Worm (Caenorhabditis elegans) whole organism, early embryonic: ENCODE results near the gene R07E3.7.

Experiments
- B0310.2 ChIP-seq: sonication (generic microtip); optimal IDR thresholded peaks from 2 replicates; lab custom pipeline; 2016; ENCODE audit warnings: mild to moderate bottlenecking, missing genetic modification characterization, missing compliant biosample characterization
- F13C5.2 ChIP-seq: sonication (generic microtip); optimal IDR thresholded peaks from 2 replicates; lab custom pipeline; 2017; ENCODE audit warnings: mild to moderate bottlenecking, missing genetic modification characterization, inconsistent platforms, missing compliant biosample characterization
- aly-1 ChIP-seq: sonication (generic microtip); optimal IDR thresholded peaks from 2 replicates; lab custom pipeline; 2016; ENCODE audit warnings: missing genetic modification characterization, missing compliant biosample characterization
- ama-1 ChIP-seq: fragments of 150-350 bp; optimal IDR thresholded peaks from 2 replicates; lab custom pipeline; 2014
- ceh-13 ChIP-seq: fragments of 200-800 bp; sonication (Bioruptor generic); optimal IDR thresholded peaks from 2 replicates; lab custom pipeline; 2018; ENCODE audit warnings: mild to moderate bottlenecking, missing genetic modification characterization, missing compliant biosample characterization
- ceh-36 ChIP-seq: sonication (generic microtip); optimal IDR thresholded peaks from 2 replicates; lab custom pipeline; 2016; ENCODE audit warnings: missing genetic modification characterization, inconsistent platforms, missing compliant biosample characterization
- ets-7 ChIP-seq: sonication (generic microtip); optimal IDR thresholded peaks from 2 replicates; lab custom pipeline; 2016; ENCODE audit warnings: missing genotype, missing genetic modification characterization, missing compliant biosample characterization
- flt-1 ChIP-seq: fragments of 200-800 bp; sonication (Bioruptor generic); IDR thresholded peaks from 2 replicates; pipeline ENCODE4 v1.3.6; 2022; ENCODE audit warnings: missing genetic modification characterization, missing compliant biosample characterization
- hmbx-1 ChIP-seq: sonication (generic microtip); optimal IDR thresholded peaks from 2 replicates; lab custom pipeline; 2016; ENCODE audit warnings: mild to moderate bottlenecking, missing genetic modification characterization, missing compliant biosample characterization
- hmg-4 ChIP-seq: fragments of 200-800 bp; sonication (Bioruptor generic); optimal IDR thresholded peaks from 2 replicates; lab custom pipeline; 2018; ENCODE audit warnings: mild to moderate bottlenecking, missing genetic modification characterization, missing compliant biosample characterization
- hnd-1 ChIP-seq: sonication (generic microtip); optimal IDR thresholded peaks from 2 replicates; lab custom pipeline; 2016; ENCODE audit warnings: missing genetic modification characterization, missing compliant biosample characterization
- pes-1 ChIP-seq: fragments of 200-800 bp; sonication (Bioruptor generic); IDR thresholded peaks from 2 replicates; pipeline ENCODE4 v1.3.6; 2022; ENCODE audit warnings: missing genetic modification reagents, missing genetic modification characterization, missing compliant biosample characterization
- scrt-1 ChIP-seq: fragments of 200-800 bp; sonication (Bioruptor generic); IDR thresholded peaks from 2 replicates; pipeline ENCODE4 v1.3.6; 2022; ENCODE audit warnings: missing genetic modification characterization, missing compliant biosample characterization
- sea-1 ChIP-seq: fragments of 200-800 bp; sonication (Bioruptor generic); conservative IDR thresholded peaks from 2 replicates; pipeline ENCODE4 v1.3.6; 2022; ENCODE audit warnings: missing genetic modification characterization, missing compliant biosample characterization
- tbx-11 ChIP-seq: fragments of 200-800 bp; sonication (Bioruptor generic); IDR thresholded peaks from 2 replicates; pipeline ENCODE4 v1.3.6; 2022; ENCODE audit warnings: missing genetic modification characterization, missing compliant biosample characterization
- tbx-37 ChIP-seq: fragments of 200-800 bp; sonication (Bioruptor generic); conservative IDR thresholded peaks from 2 replicates; pipeline ENCODE4 v1.3.6; 2022; ENCODE audit warnings: missing genetic modification reagents, missing genetic modification characterization, missing compliant biosample characterization
- tra-4 ChIP-seq: sonication (generic microtip); optimal IDR thresholded peaks from 2 replicates; lab custom pipeline; 2017; ENCODE audit warnings: missing genetic modification characterization, missing compliant biosample characterization

The R07E3.7 gene

ce11 chrX:10372556-10372955 lies 17.0 kb upstream of the R07E3.7 start, which contains the start of gene Y49A10A.2:
Gene Y49A10A.2 (minus strand): TSS chrX:10372664.
- TF ChIP-seq sea-1 (GFP tag; lab: Robert Waterston, UW) (peak; percentile 61; the same call in 1 of the 2 replicates), F13C5.2 (tag; lab: Kevin White, UChicago) (peak; percentile 13), tbx-37 (GFP tag; lab: Robert Waterston, UW) (0 out of 2 replicates have a peak, but pooled peaks have one; percentile 20), hmg-4 (peak; percentile 73), ceh-36 (tag; lab: Kevin White, UChicago) (no peak), flt-1 (GFP tag; lab: Robert Waterston, UW) (peak; percentile 17; the same call in 1 of the 2 replicates)

- TF ChIP-seq flt-1 (GFP tag; lab: Robert Waterston, UW), result no peak
- TF ChIP-seq B0310.2 (tag; lab: Kevin White, UChicago), result no peak
- TF ChIP-seq ama-1 (lab: Kevin White, UChicago), result no peak
- TF ChIP-seq scrt-1 (GFP tag; lab: Robert Waterston, UW), result no peak
- TF ChIP-seq ceh-13 (GFP tag; lab: Kevin White, UChicago), result no peak
- no peak for TF ChIP-seq hmg-4
- no peak for TF ChIP-seq sea-1 (GFP tag; lab: Robert Waterston, UW)
- no peak for TF ChIP-seq ceh-36 (tag; lab: Kevin White, UChicago)
- TF ChIP-seq tbx-37 (GFP tag; lab: Robert Waterston, UW), result no peak
- TF ChIP-seq hmbx-1 (tag; lab: Kevin White, UChicago), result no peak
- no peak for TF ChIP-seq ets-7 (tag; lab: Kevin White, UChicago)
Observed at ce11 chrX:10358083-10358482, 2.5 kb upstream of the R07E3.7 start, which contains the start of gene efhc-1. Gene efhc-1 (plus strand): TSS chrX:10358383.

DNA sequence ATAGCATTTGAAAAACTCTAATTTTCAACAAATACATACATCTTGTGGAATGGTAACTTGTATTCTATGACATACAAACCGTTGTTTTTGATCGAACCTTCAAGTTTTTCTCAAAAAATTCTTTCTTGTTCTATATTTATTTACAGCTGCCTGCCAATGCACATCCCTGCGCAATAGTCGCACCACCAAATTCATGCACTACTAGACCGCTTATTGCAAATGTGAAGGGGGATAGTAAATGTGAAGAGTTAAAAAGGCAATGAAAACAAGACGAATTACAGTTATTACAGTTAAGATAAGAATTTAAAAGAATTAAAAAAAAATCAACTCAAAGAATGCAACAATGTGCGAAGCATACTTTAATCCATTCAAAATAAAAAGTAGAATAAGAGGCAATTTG lies 1.7 kb downstream of the R07E3.7 start:
- no peak for TF ChIP-seq flt-1 (GFP tag; lab: Robert Waterston, UW)
- TF ChIP-seq pes-1 (GFP tag; lab: Robert Waterston, UW), result no peak
- TF ChIP-seq tbx-11, result no peak
- no peak for TF ChIP-seq tbx-37 (GFP tag; lab: Robert Waterston, UW)
- no peak for TF ChIP-seq hmbx-1 (tag; lab: Kevin White, UChicago)
- no peak for TF ChIP-seq aly-1 (tag; lab: Kevin White, UChicago)
- TF ChIP-seq ceh-36 (tag; lab: Kevin White, UChicago), result no peak
- no peak for TF ChIP-seq F13C5.2 (tag; lab: Kevin White, UChicago)
- TF ChIP-seq tra-4 (tag; lab: Kevin White, UChicago), result no peak
- TF ChIP-seq ets-7 (tag; lab: Kevin White, UChicago), result no peak
- TF ChIP-seq ama-1 (lab: Kevin White, UChicago), result no peak

ce11 chrX:10350151-10350550 lies 5.4 kb downstream of the R07E3.7 start:
- TF ChIP-seq pes-1 (GFP tag; lab: Robert Waterston, UW) (no peak), ama-1 (lab: Kevin White, UChicago) (no peak), ceh-36 (tag; lab: Kevin White, UChicago) (no peak), flt-1 (GFP tag; lab: Robert Waterston, UW) (no peak)

DNA sequence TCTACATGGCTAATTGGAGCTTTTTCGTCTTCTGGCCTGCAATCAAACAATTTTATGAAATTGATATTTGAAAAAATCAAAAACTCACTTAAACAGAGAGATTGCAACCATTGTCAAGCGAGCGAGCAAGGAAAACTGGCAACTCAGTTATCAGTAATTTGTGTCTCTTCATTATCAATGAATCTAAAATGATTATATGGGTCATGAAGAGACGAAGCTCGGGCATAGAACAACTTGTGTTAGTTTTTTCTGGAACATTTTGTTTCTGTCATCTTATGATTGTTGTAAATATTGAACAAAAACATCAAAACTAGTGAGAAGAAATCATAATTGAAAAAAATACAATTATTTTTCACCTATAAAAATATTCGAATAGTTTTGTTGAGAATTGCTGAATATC lies 14.6 kb downstream of the R07E3.7 start, which contains the start of gene R07E3.1:
R07E3.1 (minus strand) TSS at position 176 of the 400 bp plus-strand sequence.
- TF ChIP-seq ets-7 (tag; lab: Kevin White, UChicago) (no peak), scrt-1 (GFP tag; lab: Robert Waterston, UW) (no peak), sea-1 (GFP tag; lab: Robert Waterston, UW) (no peak), pes-1 (GFP tag; lab: Robert Waterston, UW) (no peak)

DNA sequence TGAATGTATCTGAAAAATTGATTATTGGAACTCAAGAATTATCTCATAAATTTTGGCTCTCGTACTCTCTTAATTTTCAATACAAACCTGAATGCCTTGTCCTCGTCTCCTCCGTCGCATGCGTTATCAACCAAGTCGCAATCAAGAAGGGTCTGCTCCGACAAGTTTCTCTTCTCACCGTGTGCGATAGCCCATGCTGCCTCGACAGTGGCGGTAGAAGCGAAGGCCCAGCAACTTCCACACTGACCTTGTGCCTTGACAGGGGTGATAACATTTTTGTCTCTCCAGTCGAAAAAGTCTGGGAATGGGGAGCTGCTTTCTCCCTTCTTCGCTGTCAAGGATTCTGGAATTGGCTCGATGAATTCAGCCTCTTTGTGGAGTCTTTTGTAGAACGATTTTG lies 15.5 kb downstream of the R07E3.7 start:
- no peak for TF ChIP-seq aly-1 (tag; lab: Kevin White, UChicago)
- TF ChIP-seq ama-1 (lab: Kevin White, UChicago), result no peak
- no peak for TF ChIP-seq ceh-13 (GFP tag; lab: Kevin White, UChicago)
- no peak for TF ChIP-seq tbx-11
- TF ChIP-seq ceh-36 (tag; lab: Kevin White, UChicago), result no peak
- no peak for TF ChIP-seq hmg-4
- TF ChIP-seq hmbx-1 (tag; lab: Kevin White, UChicago), result no peak
- TF ChIP-seq tra-4 (tag; lab: Kevin White, UChicago), result no peak
- no peak for TF ChIP-seq F13C5.2 (tag; lab: Kevin White, UChicago)
- no peak for TF ChIP-seq ets-7 (tag; lab: Kevin White, UChicago)
- no peak for TF ChIP-seq B0310.2 (tag; lab: Kevin White, UChicago)
- no peak for TF ChIP-seq tbx-37 (GFP tag; lab: Robert Waterston, UW)
- TF ChIP-seq scrt-1 (GFP tag; lab: Robert Waterston, UW), result no peak
- TF ChIP-seq pes-1 (GFP tag; lab: Robert Waterston, UW), result no peak
- TF ChIP-seq flt-1 (GFP tag; lab: Robert Waterston, UW), result no peak
- no peak for TF ChIP-seq sea-1 (GFP tag; lab: Robert Waterston, UW)
- no peak for TF ChIP-seq hnd-1

DNA sequence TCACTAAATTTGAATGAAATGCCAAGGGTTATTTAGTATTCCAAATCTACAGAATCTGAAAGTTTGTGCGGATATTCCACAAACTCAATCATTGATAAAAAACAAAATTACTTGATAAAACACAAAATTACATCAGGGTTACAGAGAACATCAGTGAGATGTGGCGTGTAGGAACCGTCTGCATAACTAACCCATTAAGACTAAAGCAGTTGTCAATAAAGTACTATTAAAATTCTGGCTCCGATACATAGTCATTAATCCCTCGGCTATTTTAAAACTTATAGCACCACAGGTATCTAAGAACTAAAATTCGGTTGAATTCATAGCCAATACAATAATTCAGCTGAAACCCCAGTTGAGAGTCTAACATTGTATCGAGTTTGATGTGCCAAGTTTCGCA lies 16.8 kb downstream of the R07E3.7 start:
- TF ChIP-seq tbx-11, result no peak
- TF ChIP-seq tbx-37 (GFP tag; lab: Robert Waterston, UW), result no peak
- TF ChIP-seq B0310.2 (tag; lab: Kevin White, UChicago), result no peak
- TF ChIP-seq flt-1 (GFP tag; lab: Robert Waterston, UW), result no peak

ce11 chrX:10338100-10338499 lies 17.4 kb downstream of the R07E3.7 start, which contains the start of gene cut-5:
Gene cut-5 (minus strand): TSS chrX:10338200.
- no peak for TF ChIP-seq hmbx-1 (tag; lab: Kevin White, UChicago)
- no peak for TF ChIP-seq hmg-4
- TF ChIP-seq ceh-13 (GFP tag; lab: Kevin White, UChicago), result no peak
- no peak for TF ChIP-seq scrt-1 (GFP tag; lab: Robert Waterston, UW)
- no peak for TF ChIP-seq F13C5.2 (tag; lab: Kevin White, UChicago)
- no peak for TF ChIP-seq pes-1 (GFP tag; lab: Robert Waterston, UW)
- no peak for TF ChIP-seq B0310.2 (tag; lab: Kevin White, UChicago)
